Worm (Caenorhabditis elegans) whole organism, mixed stage, embryonic: ENCODE results near the gene C53B7.6.

Experiments
- nhr-76 ChIP-seq: sonication (generic microtip); optimal IDR thresholded peaks from 2 replicates; lab custom pipeline; 2017; ENCODE audit warnings: missing biosample characterization, missing genetic modification characterization
- unc-62 ChIP-seq: fragments of 150-350 bp; optimal IDR thresholded peaks from 2 replicates; lab custom pipeline; 2014; ENCODE audit warnings: missing biosample characterization, missing genetic modification reagents, missing genetic modification characterization

DNA sequence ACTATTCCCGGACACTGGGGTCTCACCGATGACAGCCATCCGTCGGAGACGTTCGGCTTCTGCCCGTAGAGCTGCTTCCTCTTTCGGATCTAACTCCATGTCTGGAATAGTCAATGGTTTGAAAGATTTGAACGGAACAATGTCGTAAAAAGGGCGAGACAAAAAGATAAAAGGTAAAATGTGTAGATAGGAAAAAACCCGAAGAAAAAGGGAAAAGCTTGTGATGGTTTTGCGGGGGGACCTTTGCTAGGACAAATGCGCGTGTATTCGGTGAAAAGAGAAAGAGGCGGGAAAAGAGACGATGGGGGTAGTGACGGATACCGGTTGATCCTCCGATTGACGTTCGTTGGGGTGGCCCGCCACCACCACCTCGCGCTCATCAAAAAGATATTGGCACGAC is 8.9 kb upstream of the C53B7.6 start, which contains the start of gene col-173:
- TF ChIP-seq unc-62 (GFP tag; lab: Kevin White, UChicago) (no peak), nhr-76 (tag; lab: Kevin White, UChicago) (no peak)
